Worm (Caenorhabditis elegans): ENCODE results near the gene tmbi-4.
A peak's percentile ranks its signal among the peaks of the same experiment; 100 is the strongest.
"Not testable (repeated sequence)": the region's sequence is repeated elsewhere in the genome, so short reads cannot be mapped to it uniquely, and the experiment has no call there.

Gene tmbi-4

ce11 chrX:9113829-9114228 lies 36.7 kb upstream of the tmbi-4 start, which contains the start of gene C25A11.2 (continued):
- TF ChIP-seq gei-8 (GFP tag; optimal IDR thresholded peaks at IDR 0.05) (no peak), spr-3 (GFP tag; optimal IDR thresholded peaks at IDR 0.05) (no peak), lim-7 (GFP tag; IDR thresholded peaks at IDR 0.05) (no peak), T26A8.4 (GFP tag; IDR thresholded peaks at IDR 0.05) (no peak), nhr-28 (tag; optimal IDR thresholded peaks at IDR 0.05) (no peak), lir-3 (tag; optimal IDR thresholded peaks at IDR 0.05) (no peak), ceh-28 (tag; optimal IDR thresholded peaks at IDR 0.05) (no peak), ceh-62 (tag; optimal IDR thresholded peaks at IDR 0.05) (no peak), nhr-6 (tag; optimal IDR thresholded peaks at IDR 0.05) (peak; percentile 64), zip-11 (GFP tag; IDR thresholded peaks at IDR 0.05) (no peak), dmd-9 (GFP tag; IDR thresholded peaks at IDR 0.05) (no peak)

ce11 chrX:9117541-9117940 lies 33.0 kb upstream of the tmbi-4 start:
- no peak for TF ChIP-seq nhr-111 (GFP tag; optimal IDR thresholded peaks at IDR 0.05)
- TF ChIP-seq attf-4 (tag; optimal IDR thresholded peaks at IDR 0.05): no peak
- TF ChIP-seq nhr-10 (tag; optimal IDR thresholded peaks at IDR 0.05): no peak
- TF ChIP-seq Y105C5A.15 (GFP tag; IDR thresholded peaks at IDR 0.05): no peak
- TF ChIP-seq lsy-2 (tag; optimal IDR thresholded peaks at IDR 0.05): no peak
- no peak for TF ChIP-seq daf-12 (tag; optimal IDR thresholded peaks at IDR 0.05)
- TF ChIP-seq saeg-2 (GFP tag; IDR thresholded peaks at IDR 0.05): no peak
- TF ChIP-seq fkh-10 (GFP tag; optimal IDR thresholded peaks at IDR 0.05): no peak
- TF ChIP-seq ceh-44 (GFP tag; IDR thresholded peaks at IDR 0.05): no peak
- no peak for TF ChIP-seq hlh-11 (tag; optimal IDR thresholded peaks at IDR 0.05)
- no peak for TF ChIP-seq nhr-11 (tag; optimal IDR thresholded peaks at IDR 0.05)
- TF ChIP-seq spr-1 (tag; optimal IDR thresholded peaks at IDR 0.05): no peak

- TF ChIP-seq unc-62 (GFP tag; optimal IDR thresholded peaks at IDR 0.05 in 1 of 2) (peak in 1 of 2 experiments; percentile 39), set-16 (GFP tag; IDR thresholded peaks at IDR 0.05) (peak; percentile 84)
- not testable (repeated sequence) for TF ChIP-seq unc-62 (tag; optimal IDR thresholded peaks at IDR 0.05)
Observed at ce11 chrX:9118741-9119140, 31.8 kb upstream of the tmbi-4 start.

- TF ChIP-seq F37D6.2 (tag; optimal IDR thresholded peaks at IDR 0.05): no peak
- TF ChIP-seq tra-1 (GFP tag; IDR thresholded peaks at IDR 0.05): no peak
- no peak for TF ChIP-seq jun-1 (tag; optimal IDR thresholded peaks at IDR 0.05)
- TF ChIP-seq F49E8.2 (tag; optimal IDR thresholded peaks at IDR 0.05; ENCODE audit: borderline replicate concordance): no peak
- no peak for TF ChIP-seq mxl-3 (GFP tag; optimal IDR thresholded peaks at IDR 0.05)
- TF ChIP-seq nhr-77 (tag; optimal IDR thresholded peaks at IDR 0.05): no peak
- TF ChIP-seq pha-4 (GFP tag; IDR thresholded peaks at IDR 0.05): no peak
- no peak for TF ChIP-seq pha-4 (tag; optimal IDR thresholded peaks at IDR 0.05)
- TF ChIP-seq F10B5.3 (tag; optimal IDR thresholded peaks at IDR 0.05): no peak
- TF ChIP-seq ztf-7 (tag; optimal IDR thresholded peaks at IDR 0.05): no peak
- no peak for TF ChIP-seq mes-2 (tag; optimal IDR thresholded peaks at IDR 0.05; ENCODE audit: poor library complexity, severe bottlenecking)
- no peak for TF ChIP-seq ces-1 (GFP tag; optimal IDR thresholded peaks at IDR 0.05)
- no peak for TF ChIP-seq nhr-6 (tag; optimal IDR thresholded peaks at IDR 0.05)
- TF ChIP-seq set-16 (GFP tag; IDR thresholded peaks at IDR 0.05): no peak
- TF ChIP-seq nhr-42 (GFP tag; IDR thresholded peaks at IDR 0.05): no peak
- no peak for TF ChIP-seq Y75B8A.6 (GFP tag; IDR thresholded peaks at IDR 0.05)
- no peak for TF ChIP-seq duxl-1 (tag; optimal IDR thresholded peaks at IDR 0.05; ENCODE audit: poor library complexity)
- TF ChIP-seq pqm-1 (tag; optimal IDR thresholded peaks at IDR 0.05): no peak
- TF ChIP-seq cey-2 (tag; optimal IDR thresholded peaks at IDR 0.05; ENCODE audit: borderline replicate concordance, insufficient read depth): no peak
- TF ChIP-seq dmd-8 (GFP tag; IDR thresholded peaks at IDR 0.05): no peak
Observed at ce11 chrX:9137402-9137801, 13.1 kb upstream of the tmbi-4 start, which contains the start of gene B0563.6. B0563.6 (plus strand) TSS chrX:9137702.

All from whole organism, L4 larva.